Fruit fly (Drosophila melanogaster) whole organism, embryonic: ENCODE data around the gene CG14252.
A peak's percentile ranks its signal among the peaks of the same experiment; 100 is the strongest.

ENCODE experiments used
- Blimp-1 ChIP-seq: fragments of 200-800 bp; sonication (Bioruptor generic); optimal IDR thresholded peaks from 3 replicates; lab custom pipeline; 2018; ENCODE audit warnings: missing biosample characterization, missing genetic modification characterization, mild to moderate bottlenecking, moderate library complexity, missing genetic modification reagents
- CG10321 ChIP-seq: fragments of 200-800 bp; sonication (Bioruptor generic); IDR thresholded peaks from 2 replicates; pipeline ENCODE4 v1.3.6; 2022; ENCODE audit warnings: missing biosample characterization, missing genetic modification characterization
- CG10959 ChIP-seq: fragments of 200-800 bp; sonication (Bioruptor generic); IDR thresholded peaks from 2 replicates; pipeline ENCODE4 v1.3.6; 2022; ENCODE audit warnings: missing biosample characterization, missing genetic modification characterization
- CG11247 ChIP-seq: fragments of 200-800 bp; sonication (Bioruptor generic); IDR thresholded peaks from 2 replicates; pipeline ENCODE4 v1.3.6; 2022; ENCODE audit warnings: missing biosample characterization, missing genetic modification characterization
- CG12391 ChIP-seq: fragments of 200-800 bp; sonication (Bioruptor generic); optimal IDR thresholded peaks from 3 replicates; lab custom pipeline; 2018; ENCODE audit warnings: missing biosample characterization, mild to moderate bottlenecking, missing genetic modification characterization, moderate library complexity
- CG12769 ChIP-seq: fragments of 200-800 bp; sonication (Bioruptor generic); optimal IDR thresholded peaks from 2 replicates; lab custom pipeline; 2019; ENCODE audit warnings: missing biosample characterization, mild to moderate bottlenecking, missing genetic modification characterization, moderate library complexity
- CG12942 ChIP-seq: fragments of 200-800 bp; sonication (Bioruptor generic); optimal IDR thresholded peaks from 3 replicates; lab custom pipeline; 2016; ENCODE audit warnings: missing biosample characterization, missing genetic modification characterization
- CG13123 ChIP-seq: fragments of 200-800 bp; sonication (Bioruptor generic); optimal IDR thresholded peaks from 2 replicates; lab custom pipeline; 2016; ENCODE audit warnings: missing biosample characterization, missing genetic modification characterization
- CG13624 ChIP-seq: fragments of 200-800 bp; sonication (Bioruptor generic); optimal IDR thresholded peaks from 2 replicates; lab custom pipeline; 2016; ENCODE audit warnings: missing biosample characterization, missing genetic modification characterization
- CG14860 ChIP-seq: fragments of 200-800 bp; sonication (Bioruptor generic); IDR thresholded peaks from 3 replicates; pipeline ENCODE4 v1.3.6; 2022; ENCODE audit warnings: missing biosample characterization, missing genetic modification characterization; ENCODE audit not compliant: partially characterized antibody
- CG16779 ChIP-seq: fragments of 200-800 bp; sonication (Bioruptor generic); IDR thresholded peaks from 2 replicates; pipeline ENCODE4 v1.3.6; 2022; ENCODE audit warnings: missing biosample characterization, missing genetic modification characterization
- CG17328 ChIP-seq: fragments of 200-800 bp; sonication (Bioruptor generic); IDR thresholded peaks from 2 replicates; pipeline ENCODE4 v1.3.6; 2022; ENCODE audit warnings: missing biosample characterization, missing genetic modification characterization
- CG18476 ChIP-seq: fragments of 200-800 bp; sonication (Bioruptor generic); optimal IDR thresholded peaks from 2 replicates; lab custom pipeline; 2016; ENCODE audit warnings: missing biosample characterization, mild to moderate bottlenecking, missing genetic modification characterization
- CG30431 ChIP-seq: fragments of 200-800 bp; sonication (Bioruptor generic); optimal IDR thresholded peaks from 2 replicates; lab custom pipeline; 2017; ENCODE audit warnings: missing biosample characterization, missing genetic modification characterization
- CG32532 ChIP-seq: fragments of 200-800 bp; sonication (Bioruptor generic); IDR thresholded peaks from 2 replicates; pipeline ENCODE4 v1.3.6; 2022; ENCODE audit warnings: missing biosample characterization, missing genetic modification characterization
- CG33557 ChIP-seq: fragments of 200-800 bp; sonication (Bioruptor generic); optimal IDR thresholded peaks from 2 replicates; lab custom pipeline; 2019; ENCODE audit warnings: missing biosample characterization, mild to moderate bottlenecking, missing genetic modification characterization, moderate library complexity
- CG6175 ChIP-seq: fragments of 200-800 bp; sonication (Bioruptor generic); IDR thresholded peaks from 3 replicates; pipeline ENCODE4 v1.3.6; 2022; ENCODE audit warnings: missing biosample characterization, missing genetic modification characterization
- CG9609 ChIP-seq: fragments of 200-800 bp; sonication (Bioruptor generic); optimal IDR thresholded peaks from 3 replicates; lab custom pipeline; 2016; ENCODE audit warnings: missing biosample characterization, missing genetic modification characterization
- Dfd ChIP-seq, 2 experiments: fragments of >200 bp; optimal IDR thresholded peaks; 2 replicates each; lab custom pipeline; 2017; ENCODE audit warnings: missing biosample characterization in 2 of 2, missing genetic modification characterization in 2 of 2
- Dip3 ChIP-seq: fragments of 200-800 bp; sonication (Bioruptor generic); optimal IDR thresholded peaks from 3 replicates; lab custom pipeline; 2016; ENCODE audit warnings: missing biosample characterization, missing genetic modification characterization
- Dref ChIP-seq: fragments of 200-800 bp; sonication (Bioruptor generic); IDR thresholded peaks from 2 replicates; pipeline ENCODE4 v1.3.6; 2022; ENCODE audit warnings: missing biosample characterization, missing genetic modification characterization
- ERR ChIP-seq: fragments of 200-800 bp; sonication (Bioruptor generic); optimal IDR thresholded peaks from 2 replicates; lab custom pipeline; 2016; ENCODE audit warnings: missing biosample characterization, missing genetic modification characterization
- HHEX ChIP-seq: fragments of 200-800 bp; sonication (Bioruptor generic); optimal IDR thresholded peaks from 3 replicates; lab custom pipeline; 2017; ENCODE audit warnings: missing biosample characterization, mild to moderate bottlenecking, missing genetic modification characterization, missing genetic modification reagents
- HLH54F ChIP-seq: fragments of 200-800 bp; sonication (Bioruptor generic); optimal IDR thresholded peaks from 3 replicates; lab custom pipeline; 2016; ENCODE audit warnings: missing biosample characterization, missing genetic modification characterization
- Hmr ChIP-seq: fragments of 200-800 bp; sonication (Bioruptor generic); optimal IDR thresholded peaks from 3 replicates; lab custom pipeline; 2017; ENCODE audit warnings: mild to moderate bottlenecking, missing biosample characterization, missing genetic modification reagents, missing genetic modification characterization
- Lpt ChIP-seq: fragments of >200 bp; optimal IDR thresholded peaks from 2 replicates; lab custom pipeline; 2018; ENCODE audit warnings: missing biosample characterization, missing genetic modification characterization
- NFAT ChIP-seq: fragments of 200-800 bp; sonication (Bioruptor generic); IDR thresholded peaks from 2 replicates; pipeline ENCODE4 v1.3.6; 2022; ENCODE audit warnings: missing biosample characterization, missing genetic modification characterization
- NK7.1 ChIP-seq: fragments of 200-800 bp; sonication (Bioruptor generic); optimal IDR thresholded peaks from 3 replicates; lab custom pipeline; 2016; ENCODE audit warnings: missing biosample characterization, missing genetic modification characterization
- Neu2 ChIP-seq: fragments of 200-800 bp; sonication (Bioruptor generic); optimal IDR thresholded peaks from 3 replicates; lab custom pipeline; 2016; ENCODE audit warnings: missing biosample characterization, missing genetic modification characterization, borderline replicate concordance
- Oli ChIP-seq: fragments of 200-800 bp; sonication (Bioruptor generic); optimal IDR thresholded peaks from 2 replicates; lab custom pipeline; 2018; ENCODE audit warnings: missing biosample characterization, mild to moderate bottlenecking, missing genetic modification characterization, moderate library complexity
- Sry-δ ChIP-seq: fragments of 200-800 bp; sonication (Bioruptor generic); optimal IDR thresholded peaks from 2 replicates; lab custom pipeline; 2016; ENCODE audit warnings: missing biosample characterization, missing genetic modification characterization
- ab ChIP-seq: fragments of 200-800 bp; sonication (Bioruptor generic); optimal IDR thresholded peaks from 2 replicates; lab custom pipeline; 2016; ENCODE audit warnings: missing biosample characterization, missing genetic modification characterization
- ap ChIP-seq: fragments of 200-800 bp; sonication (Bioruptor generic); IDR thresholded peaks from 2 replicates; pipeline ENCODE4 v1.3.6; 2022; ENCODE audit warnings: missing biosample characterization, missing genetic modification characterization
- ato ChIP-seq: fragments of 200-800 bp; sonication (Bioruptor generic); IDR thresholded peaks from 2 replicates; pipeline ENCODE4 v1.3.6; 2022; ENCODE audit warnings: missing biosample characterization, missing genetic modification characterization; ENCODE audit not compliant: partially characterized antibody
- bab2 ChIP-seq: fragments of 200-800 bp; sonication (Bioruptor generic); optimal IDR thresholded peaks from 2 replicates; lab custom pipeline; 2016; ENCODE audit warnings: missing biosample characterization, missing genetic modification characterization
- dysf ChIP-seq: fragments of 200-800 bp; sonication (Bioruptor generic); IDR thresholded peaks from 3 replicates; pipeline ENCODE4 v1.3.6; 2022; ENCODE audit warnings: missing biosample characterization, missing genetic modification characterization
- en ChIP-seq: fragments of 200-800 bp; sonication (Bioruptor generic); optimal IDR thresholded peaks from 2 replicates; lab custom pipeline; 2016; ENCODE audit warnings: missing biosample characterization, missing genetic modification characterization
- eve ChIP-seq, 2 experiments: fragments of >200 bp; optimal IDR thresholded peaks; 2 replicates each; lab custom pipeline; 2017; ENCODE audit warnings: missing biosample characterization in 2 of 2, missing genetic modification characterization in 2 of 2
- ewg ChIP-seq: fragments of 200-800 bp; sonication (Bioruptor generic); optimal IDR thresholded peaks from 3 replicates; lab custom pipeline; 2017; ENCODE audit warnings: mild to moderate bottlenecking, missing biosample characterization, missing genetic modification reagents, missing genetic modification characterization
- fu2 ChIP-seq: fragments of 200-800 bp; sonication (Bioruptor generic); optimal IDR thresholded peaks from 2 replicates; lab custom pipeline; 2016; ENCODE audit warnings: missing biosample characterization, missing genetic modification characterization
- gsb ChIP-seq: fragments of 200-800 bp; sonication (Bioruptor generic); IDR thresholded peaks from 2 replicates; pipeline ENCODE4 v1.3.6; 2022; ENCODE audit warnings: missing biosample characterization, missing genetic modification characterization
- kah ChIP-seq: fragments of 200-800 bp; sonication (Bioruptor generic); optimal IDR thresholded peaks from 2 replicates; lab custom pipeline; 2018; ENCODE audit warnings: missing biosample characterization, mild to moderate bottlenecking, missing genetic modification characterization
- lola ChIP-seq, 3 experiments: fragments of >200 bp in 2 of 3; fragments of 200-800 bp in 1 of 3; sonication (Bioruptor generic) in 1 of 3; optimal IDR thresholded peaks; 2 replicates each; lab custom pipeline; 2017 to 2019; ENCODE audit warnings: missing biosample characterization in 3 of 3, missing genetic modification characterization in 3 of 3, mild to moderate bottlenecking in 1 of 3, moderate library complexity in 1 of 3
- onecut ChIP-seq: fragments of 200-800 bp; sonication (Bioruptor generic); IDR thresholded peaks from 2 replicates; pipeline ENCODE4 v1.3.6; 2022; ENCODE audit warnings: missing biosample characterization, missing genetic modification characterization
- pho ChIP-seq: fragments of 200-800 bp; sonication (Bioruptor generic); optimal IDR thresholded peaks from 2 replicates; lab custom pipeline; 2016; ENCODE audit warnings: missing biosample characterization, missing genetic modification characterization
- slbo ChIP-seq: fragments of 200-800 bp; sonication (Bioruptor generic); IDR thresholded peaks from 2 replicates; pipeline ENCODE4 v1.3.6; 2022; ENCODE audit warnings: missing biosample characterization, missing genetic modification characterization
- stc ChIP-seq: fragments of 200-800 bp; sonication (Bioruptor generic); IDR thresholded peaks from 2 replicates; pipeline ENCODE4 v1.3.6; 2022; ENCODE audit warnings: missing biosample characterization, missing genetic modification characterization
- tin ChIP-seq: fragments of 200-800 bp; sonication (Bioruptor generic); optimal IDR thresholded peaks from 3 replicates; lab custom pipeline; 2016; ENCODE audit warnings: missing biosample characterization, missing genetic modification characterization
- toy ChIP-seq: fragments of 200-800 bp; sonication (Bioruptor generic); IDR thresholded peaks from 2 replicates; pipeline ENCODE4 v1.3.6; 2022; ENCODE audit warnings: missing biosample characterization, missing genetic modification characterization
- unpg ChIP-seq: fragments of 200-800 bp; sonication (Bioruptor generic); optimal IDR thresholded peaks from 3 replicates; lab custom pipeline; 2018; ENCODE audit warnings: missing biosample characterization, mild to moderate bottlenecking, missing genetic modification characterization, moderate library complexity
- vfl ChIP-seq: fragments of 200-800 bp; sonication (Bioruptor generic); optimal IDR thresholded peaks from 2 replicates; lab custom pipeline; 2016; ENCODE audit warnings: missing biosample characterization, missing genetic modification characterization
- wor ChIP-seq: fragments of 200-800 bp; sonication (Bioruptor generic); IDR thresholded peaks from 2 replicates; pipeline ENCODE4 v1.3.6; 2022; ENCODE audit warnings: missing biosample characterization, missing genetic modification characterization

CG14252 gene

DNA sequence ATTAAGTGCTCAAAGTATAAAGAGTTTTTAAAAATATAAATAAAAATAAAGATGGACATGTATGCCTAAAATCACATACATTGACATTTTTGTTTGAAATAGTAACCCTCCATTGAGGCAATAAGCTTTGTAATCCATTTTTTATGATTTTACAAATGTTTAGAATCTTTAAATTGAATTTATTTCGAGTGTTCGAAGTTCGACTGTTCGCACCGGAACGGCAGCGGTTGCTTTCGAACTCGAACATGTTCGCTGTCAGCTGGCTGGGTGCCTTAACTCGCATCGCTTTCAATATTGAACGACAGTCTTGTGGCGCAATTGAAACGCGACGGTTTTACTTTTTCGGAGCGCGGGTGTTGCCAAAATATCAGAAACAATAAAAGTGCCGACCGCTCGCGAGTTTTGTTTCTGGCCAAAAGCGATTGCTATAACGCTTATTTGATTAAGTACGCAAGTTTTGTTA lies 29.8 kb upstream of the CG14252 start, which contains the start of gene CG46339 (continued):
- TF ChIP-seq Oli (tag; lab: Kevin White, UChicago), result no peak
- TF ChIP-seq CG10321, result 0 out of 2 replicates have a peak, but pooled peaks have one; percentile 5
- TF ChIP-seq Hmr (GFP tag; lab: Kevin White, UChicago), result peak; percentile 90
- TF ChIP-seq CG12942 (GFP tag; lab: Kevin White, UChicago), result no peak
- TF ChIP-seq NFAT (GFP tag; lab: Robert Waterston, UW), result peak; percentile 55; the same call in 1 of the 2 replicates
- peak; percentile 61 for TF ChIP-seq Blimp-1 (GFP tag; lab: Kevin White, UChicago)
- TF ChIP-seq eve (GFP tag; optimal IDR thresholded peaks at IDR 0.05; lab: Kevin White, UChicago), result no peak
- peak; percentile 31 for TF ChIP-seq CG18476 (GFP tag; lab: Kevin White, UChicago)
- TF ChIP-seq CG6175 (GFP tag; lab: Robert Waterston, UW), result no peak
- TF ChIP-seq Lpt (GFP tag; lab: Kevin White, UChicago), result no peak
- no peak for TF ChIP-seq bab2
- TF ChIP-seq ewg, result no peak
- peak; percentile 65 for TF ChIP-seq CG12769
- no peak for TF ChIP-seq wor (GFP tag; lab: Robert Waterston, UW)
- TF ChIP-seq Dfd (GFP tag; optimal IDR thresholded peaks at IDR 0.05; lab: Kevin White, UChicago), result no peak
- TF ChIP-seq en (GFP tag; lab: Kevin White, UChicago), result no peak
- TF ChIP-seq ato (GFP tag; lab: Robert Waterston, UW), result peak; percentile 35; the same call in 1 of the 2 replicates
- TF ChIP-seq CG13624, result peak; percentile 11
- TF ChIP-seq Sry-δ (GFP tag; lab: Kevin White, UChicago), result no peak
- no peak for TF ChIP-seq toy (GFP tag; lab: Robert Waterston, UW)
- no peak for TF ChIP-seq Dref (GFP tag; lab: Robert Waterston, UW)
- no peak for TF ChIP-seq NK7.1
- TF ChIP-seq CG14860 (GFP tag; lab: Robert Waterston, UW), result no peak
- peak; percentile 63 for TF ChIP-seq pho
- TF ChIP-seq tin, result peak; percentile 24
- TF ChIP-seq CG30431 (GFP tag; lab: Kevin White, UChicago), result no peak
- peak; percentile 9 for TF ChIP-seq kah (GFP tag; lab: Kevin White, UChicago)
- no peak for TF ChIP-seq ab (GFP tag; lab: Kevin White, UChicago)
- TF ChIP-seq fu2, result no peak
- TF ChIP-seq CG16779 (GFP tag; lab: Robert Waterston, UW), result 0 out of 2 replicates have a peak, but pooled peaks have one; percentile 65
- TF ChIP-seq HLH54F (GFP tag; lab: Kevin White, UChicago), result peak; percentile 25
- TF ChIP-seq stc (GFP tag; lab: Robert Waterston, UW), result no peak
- peak; percentile 90 for TF ChIP-seq CG32532 (GFP tag; lab: Robert Waterston, UW)
- no peak for TF ChIP-seq CG10959 (GFP tag; lab: Robert Waterston, UW)
- TF ChIP-seq Dip3, result no peak
- TF ChIP-seq ERR (GFP tag; lab: Kevin White, UChicago), result no peak
- peak; percentile 54 for TF ChIP-seq unpg
- no peak for TF ChIP-seq lola (GFP tag; optimal IDR thresholded peaks at IDR 0.05; lab: Kevin White, UChicago)
- TF ChIP-seq vfl, result peak; percentile 51
- peak; percentile 17 for TF ChIP-seq CG12391 (tag; lab: Kevin White, UChicago)
- no peak for TF ChIP-seq CG11247 (GFP tag; lab: Robert Waterston, UW)
- TF ChIP-seq slbo (GFP tag; lab: Robert Waterston, UW), result 0 out of 2 replicates have a peak, but pooled peaks have one; percentile 27
- TF ChIP-seq CG33557 (GFP tag; lab: Kevin White, UChicago), result no peak
- no peak for TF ChIP-seq CG13123
- TF ChIP-seq dysf, result peak; percentile 56; the same call in 2 of the 3 replicates
- peak; percentile 62 for TF ChIP-seq HHEX (GFP tag; lab: Kevin White, UChicago)
- TF ChIP-seq gsb (GFP tag; lab: Robert Waterston, UW), result peak; percentile 48; the same call in 1 of the 2 replicates
- no peak for TF ChIP-seq Neu2 (GFP tag; lab: Kevin White, UChicago)
- peak; percentile 61 for TF ChIP-seq onecut (GFP tag; lab: Robert Waterston, UW)
- no peak for TF ChIP-seq CG9609 (GFP tag; lab: Kevin White, UChicago)
- no peak for TF ChIP-seq ap (GFP tag; lab: Robert Waterston, UW)
- TF ChIP-seq CG17328 (GFP tag; lab: Robert Waterston, UW), result peak; percentile 34
